Fruit fly (Drosophila melanogaster) whole organism, pupa: ENCODE data around the gene CG43168.
A peak's percentile ranks its signal among the peaks of the same experiment; 100 is the strongest.

Source experiments
- CG10348 ChIP-seq: fragments of 200-800 bp; sonication (Bioruptor generic); IDR thresholded peaks from 2 replicates; pipeline ENCODE4 v1.3.6; 2022; ENCODE audit warnings: missing biosample characterization, missing genetic modification characterization
- CG13204 ChIP-seq: fragments of 200-800 bp; sonication (Bioruptor generic); optimal IDR thresholded peaks from 2 replicates; lab custom pipeline; 2018; ENCODE audit warnings: missing biosample characterization, mild to moderate bottlenecking, missing genetic modification characterization, moderate library complexity
- CG14655 ChIP-seq: fragments of 200-800 bp; sonication (Bioruptor generic); optimal IDR thresholded peaks from 3 replicates; lab custom pipeline; 2017; ENCODE audit warnings: mild to moderate bottlenecking, missing biosample characterization, missing genetic modification reagents, missing genetic modification characterization
- CG15710 ChIP-seq: fragments of 200-800 bp; sonication (Bioruptor generic); optimal IDR thresholded peaks from 2 replicates; lab custom pipeline; 2018; ENCODE audit warnings: missing biosample characterization, mild to moderate bottlenecking, missing genetic modification characterization, moderate library complexity
- CG32121 ChIP-seq: fragments of 200-800 bp; sonication (Bioruptor generic); IDR thresholded peaks from 2 replicates; pipeline ENCODE4 v1.3.6; 2022; ENCODE audit warnings: missing biosample characterization, missing genetic modification characterization
- CG34367 ChIP-seq: fragments of 200-800 bp; sonication (Bioruptor generic); optimal IDR thresholded peaks from 2 replicates; lab custom pipeline; 2018; ENCODE audit warnings: missing biosample characterization, mild to moderate bottlenecking, missing genetic modification characterization
- CG4496 ChIP-seq: fragments of 200-800 bp; sonication (Bioruptor generic); IDR thresholded peaks from 3 replicates; pipeline ENCODE4 v1.3.6; 2022; ENCODE audit warnings: missing biosample characterization, missing genetic modification characterization
- CG8159 ChIP-seq: fragments of 200-800 bp; sonication (Bioruptor generic); optimal IDR thresholded peaks from 3 replicates; lab custom pipeline; 2018; ENCODE audit warnings: missing biosample characterization, mild to moderate bottlenecking, missing genetic modification characterization, moderate library complexity
- CG8301 ChIP-seq: fragments of 200-800 bp; sonication (Bioruptor generic); optimal IDR thresholded peaks from 2 replicates; lab custom pipeline; 2018; ENCODE audit warnings: missing biosample characterization, mild to moderate bottlenecking, missing genetic modification characterization
- EcR ChIP-seq: fragments of 200-800 bp; sonication (Bioruptor generic); optimal IDR thresholded peaks from 3 replicates; lab custom pipeline; 2019; ENCODE audit warnings: missing biosample characterization, missing genetic modification characterization, mild to moderate bottlenecking, moderate library complexity, missing genetic modification reagents
- Pif1A ChIP-seq: fragments of 200-800 bp; sonication (Bioruptor generic); optimal IDR thresholded peaks from 3 replicates; lab custom pipeline; 2016; ENCODE audit warnings: missing biosample characterization, missing genetic modification characterization
- Pif1B ChIP-seq: fragments of 200-800 bp; sonication (Bioruptor generic); optimal IDR thresholded peaks from 3 replicates; lab custom pipeline; 2016; ENCODE audit warnings: missing biosample characterization, missing genetic modification characterization
- gl ChIP-seq: fragments of 200-800 bp; sonication (Bioruptor generic); optimal IDR thresholded peaks from 2 replicates; lab custom pipeline; 2018; ENCODE audit warnings: missing biosample characterization, mild to moderate bottlenecking, missing genetic modification characterization
- rn ChIP-seq: fragments of 200-800 bp; sonication (Bioruptor generic); IDR thresholded peaks from 2 replicates; pipeline ENCODE4 v1.3.6; 2022; ENCODE audit warnings: missing biosample characterization, missing genetic modification characterization

dm6 chr3L:6312029-6312623 is 36.5 kb downstream of the CG43168 start:
- no peak for TF ChIP-seq rn (GFP tag; lab: Robert Waterston, UW)
- TF ChIP-seq EcR: no peak
- peak; percentile 62 for TF ChIP-seq CG8159 (tag; lab: Kevin White, UChicago)
- TF ChIP-seq CG14655 (GFP tag; lab: Kevin White, UChicago): peak; percentile 35
- no peak for TF ChIP-seq CG10348 (GFP tag; lab: Robert Waterston, UW)
- TF ChIP-seq Pif1B (GFP tag; lab: Kevin White, UChicago): no peak
- no peak for TF ChIP-seq CG4496 (GFP tag; lab: Robert Waterston, UW)
- peak; percentile 28 for TF ChIP-seq CG8301
- TF ChIP-seq CG34367: no peak
- TF ChIP-seq CG15710 (tag; lab: Kevin White, UChicago): peak; percentile 35
- TF ChIP-seq gl (tag; lab: Kevin White, UChicago): no peak
- TF ChIP-seq CG32121 (GFP tag; lab: Robert Waterston, UW): no peak
- TF ChIP-seq CG13204 (GFP tag; lab: Kevin White, UChicago): no peak
- no peak for TF ChIP-seq Pif1A (GFP tag; lab: Kevin White, UChicago)
